Worm (Caenorhabditis elegans): ENCODE results near the gene cox-6B.

Gene cox-6B

DNA sequence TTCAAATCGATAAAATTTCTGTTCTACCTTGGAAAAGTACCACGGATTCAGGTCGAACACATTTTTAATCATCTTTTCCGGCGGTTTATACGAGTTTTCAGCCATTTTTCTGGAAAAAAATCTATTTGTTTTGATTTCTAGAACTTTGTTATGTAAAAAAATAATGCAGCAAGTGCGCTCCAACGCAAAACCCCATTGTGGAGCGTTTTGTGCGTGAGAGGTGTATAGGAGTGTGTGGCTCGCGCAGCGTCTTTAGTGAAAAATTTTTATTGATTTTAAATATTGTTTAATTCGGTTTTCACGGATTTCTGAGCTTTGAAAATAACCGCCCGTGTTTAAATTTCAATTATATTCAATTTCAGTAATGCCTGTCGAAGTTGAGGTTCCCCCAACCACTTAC is 86.4 kb downstream of the cox-6B start, which contains the start of gene Y71H2AM.20 (continued):
- TF ChIP-seq hlh-1 (tag; optimal IDR thresholded peaks at IDR 0.05) (peak; percentile 79), nhr-237 (tag; optimal IDR thresholded peaks at IDR 0.05) (peak; percentile 96)

DNA sequence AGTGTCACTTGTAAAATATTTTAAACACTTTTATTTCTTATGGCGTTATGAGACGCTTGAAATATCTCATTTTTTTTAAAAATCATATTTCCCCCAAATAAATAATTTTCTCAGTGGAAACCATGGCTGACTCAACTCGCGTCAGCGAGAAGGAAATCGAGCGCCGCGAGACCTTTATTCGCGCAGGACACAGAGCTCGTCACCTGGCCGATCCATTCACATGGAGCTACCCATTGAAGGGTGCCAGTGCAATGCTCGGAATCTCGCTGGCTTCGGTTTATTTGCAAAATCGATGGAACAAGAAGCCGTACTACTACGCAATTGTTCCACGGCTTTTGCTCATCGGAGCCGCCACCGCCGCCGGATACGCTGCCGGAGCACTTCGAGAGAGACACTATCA is 87.3 kb downstream of the cox-6B start, which contains the start of gene nduc-2:
nduc-2 (plus strand) TSS at position 113 of the 400 bp plus-strand sequence.
- TF ChIP-seq sptf-1 (tag; optimal IDR thresholded peaks at IDR 0.05) (no peak), mab-5 (tag; optimal IDR thresholded peaks at IDR 0.05) (no peak), ceh-39 (tag; optimal IDR thresholded peaks at IDR 0.05) (no peak), pha-4 (tag; optimal IDR thresholded peaks at IDR 0.05) (no peak), flh-1 (GFP tag; optimal IDR thresholded peaks at IDR 0.05) (no peak), drap-1 (GFP tag; optimal IDR thresholded peaks at IDR 0.05) (no peak), lin-13 (tag; optimal IDR thresholded peaks at IDR 0.05) (no peak), sem-2 (GFP tag; optimal IDR thresholded peaks at IDR 0.05) (no peak), blmp-1 (tag; optimal IDR thresholded peaks at IDR 0.05) (no peak), snpc-4 (tag; optimal IDR thresholded peaks at IDR 0.05) (no peak)

- TF ChIP-seq M03D4.4 (tag; optimal IDR thresholded peaks at IDR 0.05) = no peak
- TF ChIP-seq nhr-237 (tag; optimal IDR thresholded peaks at IDR 0.05) = no peak
- TF ChIP-seq unc-120 (tag; optimal IDR thresholded peaks at IDR 0.05; ENCODE audit: poor library complexity, severe bottlenecking) = no peak
- no peak for TF ChIP-seq bed-3 (GFP tag; optimal IDR thresholded peaks at IDR 0.05)
- TF ChIP-seq pha-4 (tag; optimal IDR thresholded peaks at IDR 0.05) = no peak
- TF ChIP-seq unc-39 (tag; optimal IDR thresholded peaks at IDR 0.05) = no peak
- no peak for TF ChIP-seq nhr-12 (tag; optimal IDR thresholded peaks at IDR 0.05)
- TF ChIP-seq mls-2 (tag; optimal IDR thresholded peaks at IDR 0.05) = no peak
- TF ChIP-seq cnd-1 (tag; optimal IDR thresholded peaks at IDR 0.05) = no peak
- TF ChIP-seq flh-1 (GFP tag; optimal IDR thresholded peaks at IDR 0.05) = no peak
These were observed 88.6 kb downstream of the cox-6B start, which contains the start of gene tbcc-1 for ce11 chrIII:2787979-2788491. tbcc-1 (plus strand) TSS chrIII:2788441.

- TF ChIP-seq pha-4 (tag; optimal IDR thresholded peaks at IDR 0.05) = no peak
- no peak for TF ChIP-seq zip-8 (tag; optimal IDR thresholded peaks at IDR 0.05)
- TF ChIP-seq sptf-1 (tag; optimal IDR thresholded peaks at IDR 0.05) = no peak
- no peak for TF ChIP-seq ceh-83 (GFP tag; optimal IDR thresholded peaks at IDR 0.05)
- TF ChIP-seq mep-1 (tag; optimal IDR thresholded peaks at IDR 0.05) = no peak
- no peak for TF ChIP-seq nhr-237 (tag; optimal IDR thresholded peaks at IDR 0.05)
These were observed 94.6 kb downstream of the cox-6B start for ce11 chrIII:2794057-2794456.

DNA sequence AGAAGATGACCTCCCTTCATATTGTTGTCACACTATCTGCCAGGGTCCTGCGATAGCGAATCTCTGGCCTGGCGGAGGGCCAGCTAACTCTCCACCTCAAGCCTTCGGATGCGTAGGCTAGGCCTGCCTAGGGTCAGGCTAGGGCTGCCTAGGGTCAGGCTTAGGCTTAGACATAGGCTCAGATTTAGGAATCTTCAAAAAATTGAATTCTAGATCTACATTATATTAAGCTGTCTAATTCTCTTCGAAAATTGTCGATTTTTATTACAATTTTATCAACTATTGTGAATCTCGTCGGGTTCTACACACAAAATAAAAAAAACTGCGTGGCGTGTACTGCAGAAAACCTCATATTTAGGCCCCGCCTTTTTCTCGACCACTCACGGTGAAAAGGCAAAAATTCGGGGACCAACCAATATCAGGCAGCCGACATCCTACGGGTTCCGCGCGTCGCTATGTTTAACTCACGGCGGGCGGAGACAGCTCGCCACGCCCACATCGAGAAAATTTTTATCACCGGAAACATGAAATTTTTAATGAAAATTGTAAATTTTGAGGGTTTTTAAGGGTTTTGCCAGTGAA is 96.1 kb downstream of the cox-6B start:
- no peak for TF ChIP-seq unc-62 (GFP tag; optimal IDR thresholded peaks at IDR 0.05)
- TF ChIP-seq unc-120 (tag; optimal IDR thresholded peaks at IDR 0.05; ENCODE audit: poor library complexity, severe bottlenecking) = no peak
- no peak for TF ChIP-seq pha-4 (tag; optimal IDR thresholded peaks at IDR 0.05)
- no peak for TF ChIP-seq nhr-237 (tag; optimal IDR thresholded peaks at IDR 0.05)
- no peak for TF ChIP-seq cnd-1 (tag; optimal IDR thresholded peaks at IDR 0.05)
- no peak for TF ChIP-seq tbx-8 (GFP tag; optimal IDR thresholded peaks at IDR 0.05)
- no peak for TF ChIP-seq mls-2 (tag; optimal IDR thresholded peaks at IDR 0.05)
- TF ChIP-seq lsy-2 (tag; optimal IDR thresholded peaks at IDR 0.05) = no peak
- TF ChIP-seq elt-1 (tag; optimal IDR thresholded peaks at IDR 0.05; ENCODE audit: borderline replicate concordance, insufficient read depth) = no peak
- no peak for TF ChIP-seq lin-32 (GFP tag; optimal IDR thresholded peaks at IDR 0.05)
- TF ChIP-seq snpc-4 (tag; optimal IDR thresholded peaks at IDR 0.05) = no peak
- no peak for TF ChIP-seq M03D4.4 (tag; optimal IDR thresholded peaks at IDR 0.05)
- no peak for TF ChIP-seq lin-13 (tag; optimal IDR thresholded peaks at IDR 0.05)
- TF ChIP-seq mab-5 (tag; optimal IDR thresholded peaks at IDR 0.05) = no peak
- TF ChIP-seq nhr-28 (tag; optimal IDR thresholded peaks at IDR 0.05) = no peak
- TF ChIP-seq nhr-12 (tag; optimal IDR thresholded peaks at IDR 0.05) = no peak

- TF ChIP-seq zip-8 (tag; optimal IDR thresholded peaks at IDR 0.05) = peak; percentile 93
- no peak for TF ChIP-seq mls-2 (tag; optimal IDR thresholded peaks at IDR 0.05)
These were observed 101.3 kb downstream of the cox-6B start for ce11 chrIII:2800743-2801142.

Data from whole organism, mixed stage, embryonic.